Worm (Caenorhabditis elegans): Measurements from ENCODE around the gene irld-64.

irld-64 gene

ce11 chrII:2930499-2930898 is at the start of gene irld-64, which contains the start of gene irld-63:
Gene irld-64, minus strand, starts transcription at chrII:2930599.
Gene irld-63, plus strand, starts transcription at chrII:2930728.
- TF ChIP-seq ets-7 (tag; optimal IDR thresholded peaks at IDR 0.05) = no peak
- no peak for TF ChIP-seq ceh-36 (tag; optimal IDR thresholded peaks at IDR 0.05)
- no peak for TF ChIP-seq tra-4 (tag; optimal IDR thresholded peaks at IDR 0.05)
- TF ChIP-seq sea-1 (GFP tag; conservative IDR thresholded peaks at IDR 0.05) = no peak
- no peak for TF ChIP-seq tbx-37 (GFP tag; conservative IDR thresholded peaks at IDR 0.05)
- no peak for TF ChIP-seq scrt-1 (GFP tag; IDR thresholded peaks at IDR 0.05)
- no peak for TF ChIP-seq pes-1 (GFP tag; IDR thresholded peaks at IDR 0.05)
- no peak for TF ChIP-seq aly-1 (tag; optimal IDR thresholded peaks at IDR 0.05)
- TF ChIP-seq hmg-4 (GFP tag; optimal IDR thresholded peaks at IDR 0.05) = no peak
- TF ChIP-seq B0310.2 (tag; optimal IDR thresholded peaks at IDR 0.05) = no peak
- TF ChIP-seq F13C5.2 (tag; optimal IDR thresholded peaks at IDR 0.05) = no peak
- no peak for TF ChIP-seq tbx-11 (GFP tag; IDR thresholded peaks at IDR 0.05)
- TF ChIP-seq hnd-1 (tag; optimal IDR thresholded peaks at IDR 0.05) = no peak
- no peak for TF ChIP-seq hmbx-1 (tag; optimal IDR thresholded peaks at IDR 0.05)

ce11 chrII:2979061-2979460 is 48.7 kb upstream of the irld-64 start:
- no peak for TF ChIP-seq aly-1 (tag; optimal IDR thresholded peaks at IDR 0.05)
- peak; percentile 95 for TF ChIP-seq ceh-36 (tag; optimal IDR thresholded peaks at IDR 0.05)
- TF ChIP-seq hnd-1 (tag; optimal IDR thresholded peaks at IDR 0.05) = no peak

ce11 chrII:2977652-2978051 is 47.3 kb upstream of the irld-64 start:
- TF ChIP-seq hnd-1 (tag; optimal IDR thresholded peaks at IDR 0.05) (no peak), flt-1 (GFP tag; IDR thresholded peaks at IDR 0.05) (no peak), pes-1 (GFP tag; IDR thresholded peaks at IDR 0.05) (no peak), scrt-1 (GFP tag; IDR thresholded peaks at IDR 0.05) (no peak), ceh-36 (tag; optimal IDR thresholded peaks at IDR 0.05) (no peak), F13C5.2 (tag; optimal IDR thresholded peaks at IDR 0.05) (no peak), aly-1 (tag; optimal IDR thresholded peaks at IDR 0.05) (no peak), ama-1 (optimal IDR thresholded peaks at IDR 0.05) (no peak), ets-7 (tag; optimal IDR thresholded peaks at IDR 0.05) (no peak), tbx-11 (GFP tag; IDR thresholded peaks at IDR 0.05) (no peak), ceh-13 (GFP tag; optimal IDR thresholded peaks at IDR 0.05) (no peak), tbx-37 (GFP tag; conservative IDR thresholded peaks at IDR 0.05) (no peak)

- TF ChIP-seq tbx-37 (GFP tag; conservative IDR thresholded peaks at IDR 0.05) = no peak
- no peak for TF ChIP-seq aly-1 (tag; optimal IDR thresholded peaks at IDR 0.05)
- no peak for TF ChIP-seq B0310.2 (tag; optimal IDR thresholded peaks at IDR 0.05)
- TF ChIP-seq ama-1 (optimal IDR thresholded peaks at IDR 0.05) = no peak
- TF ChIP-seq F13C5.2 (tag; optimal IDR thresholded peaks at IDR 0.05) = no peak
- no peak for TF ChIP-seq hmbx-1 (tag; optimal IDR thresholded peaks at IDR 0.05)
- no peak for TF ChIP-seq pes-1 (GFP tag; IDR thresholded peaks at IDR 0.05)
- TF ChIP-seq scrt-1 (GFP tag; IDR thresholded peaks at IDR 0.05) = no peak
- no peak for TF ChIP-seq hmg-4 (GFP tag; optimal IDR thresholded peaks at IDR 0.05)
- no peak for TF ChIP-seq hnd-1 (tag; optimal IDR thresholded peaks at IDR 0.05)
- TF ChIP-seq tbx-11 (GFP tag; IDR thresholded peaks at IDR 0.05) = no peak
- TF ChIP-seq sea-1 (GFP tag; conservative IDR thresholded peaks at IDR 0.05) = no peak
- no peak for TF ChIP-seq ceh-36 (tag; optimal IDR thresholded peaks at IDR 0.05)
- no peak for TF ChIP-seq ceh-13 (GFP tag; optimal IDR thresholded peaks at IDR 0.05)
- TF ChIP-seq flt-1 (GFP tag; IDR thresholded peaks at IDR 0.05) = no peak
- no peak for TF ChIP-seq tra-4 (tag; optimal IDR thresholded peaks at IDR 0.05)
- no peak for TF ChIP-seq ets-7 (tag; optimal IDR thresholded peaks at IDR 0.05)
Measured at ce11 chrII:2976597-2976996, 46.2 kb upstream of the irld-64 start, which contains the start of gene nhr-88. Gene nhr-88, plus strand, starts transcription at chrII:2976639.

- TF ChIP-seq ceh-13 (GFP tag; optimal IDR thresholded peaks at IDR 0.05) = no peak
- TF ChIP-seq scrt-1 (GFP tag; IDR thresholded peaks at IDR 0.05) = no peak
- TF ChIP-seq tbx-11 (GFP tag; IDR thresholded peaks at IDR 0.05) = no peak
- no peak for TF ChIP-seq hmg-4 (GFP tag; optimal IDR thresholded peaks at IDR 0.05)
- no peak for TF ChIP-seq ama-1 (optimal IDR thresholded peaks at IDR 0.05)
- TF ChIP-seq F13C5.2 (tag; optimal IDR thresholded peaks at IDR 0.05) = no peak
- no peak for TF ChIP-seq ets-7 (tag; optimal IDR thresholded peaks at IDR 0.05)
- no peak for TF ChIP-seq ceh-36 (tag; optimal IDR thresholded peaks at IDR 0.05)
- no peak for TF ChIP-seq aly-1 (tag; optimal IDR thresholded peaks at IDR 0.05)
- no peak for TF ChIP-seq tra-4 (tag; optimal IDR thresholded peaks at IDR 0.05)
- TF ChIP-seq B0310.2 (tag; optimal IDR thresholded peaks at IDR 0.05) = no peak
- no peak for TF ChIP-seq sea-1 (GFP tag; conservative IDR thresholded peaks at IDR 0.05)
- TF ChIP-seq hnd-1 (tag; optimal IDR thresholded peaks at IDR 0.05) = no peak
- no peak for TF ChIP-seq tbx-37 (GFP tag; conservative IDR thresholded peaks at IDR 0.05)
- TF ChIP-seq hmbx-1 (tag; optimal IDR thresholded peaks at IDR 0.05) = no peak
- no peak for TF ChIP-seq pes-1 (GFP tag; IDR thresholded peaks at IDR 0.05)
- TF ChIP-seq flt-1 (GFP tag; IDR thresholded peaks at IDR 0.05) = no peak
Measured at ce11 chrII:2975561-2976230, 45.3 kb upstream of the irld-64 start.

ce11 chrII:2973940-2974402 is 43.6 kb upstream of the irld-64 start:
- no peak for TF ChIP-seq ceh-36 (tag; optimal IDR thresholded peaks at IDR 0.05)
- peak; percentile 11 for TF ChIP-seq F13C5.2 (tag; optimal IDR thresholded peaks at IDR 0.05)
- no peak for TF ChIP-seq ceh-13 (GFP tag; optimal IDR thresholded peaks at IDR 0.05)
- TF ChIP-seq pes-1 (GFP tag; IDR thresholded peaks at IDR 0.05) = 0 out of 2 replicates have a peak, but pooled peaks have one; percentile 29
- TF ChIP-seq ets-7 (tag; optimal IDR thresholded peaks at IDR 0.05) = no peak
- TF ChIP-seq hmg-4 (GFP tag; optimal IDR thresholded peaks at IDR 0.05) = peak; percentile 9
- TF ChIP-seq B0310.2 (tag; optimal IDR thresholded peaks at IDR 0.05) = no peak
- peak; percentile 21; the same call in 1 of the 2 replicates for TF ChIP-seq flt-1 (GFP tag; IDR thresholded peaks at IDR 0.05)

ce11 chrII:2967064-2967463 is 36.7 kb upstream of the irld-64 start:
- no peak for TF ChIP-seq aly-1 (tag; optimal IDR thresholded peaks at IDR 0.05)
- no peak for TF ChIP-seq hmbx-1 (tag; optimal IDR thresholded peaks at IDR 0.05)
- TF ChIP-seq tbx-11 (GFP tag; IDR thresholded peaks at IDR 0.05) = no peak
- TF ChIP-seq ceh-13 (GFP tag; optimal IDR thresholded peaks at IDR 0.05) = no peak
- no peak for TF ChIP-seq scrt-1 (GFP tag; IDR thresholded peaks at IDR 0.05)
- no peak for TF ChIP-seq hnd-1 (tag; optimal IDR thresholded peaks at IDR 0.05)
- no peak for TF ChIP-seq tbx-37 (GFP tag; conservative IDR thresholded peaks at IDR 0.05)
- no peak for TF ChIP-seq tra-4 (tag; optimal IDR thresholded peaks at IDR 0.05)
- no peak for TF ChIP-seq sea-1 (GFP tag; conservative IDR thresholded peaks at IDR 0.05)
- TF ChIP-seq flt-1 (GFP tag; IDR thresholded peaks at IDR 0.05) = no peak
- no peak for TF ChIP-seq ceh-36 (tag; optimal IDR thresholded peaks at IDR 0.05)
- no peak for TF ChIP-seq hmg-4 (GFP tag; optimal IDR thresholded peaks at IDR 0.05)
- no peak for TF ChIP-seq ets-7 (tag; optimal IDR thresholded peaks at IDR 0.05)
- no peak for TF ChIP-seq ama-1 (optimal IDR thresholded peaks at IDR 0.05)
- TF ChIP-seq F13C5.2 (tag; optimal IDR thresholded peaks at IDR 0.05) = no peak
- TF ChIP-seq B0310.2 (tag; optimal IDR thresholded peaks at IDR 0.05) = no peak
- no peak for TF ChIP-seq pes-1 (GFP tag; IDR thresholded peaks at IDR 0.05)
